Comparison of ENCODE assay signal across 1 fruit fly cellular context in genomic region chr3L:18398264-18398735, dm6.
TF ChIP-seq lines count a peak whose summit lies in the region.

Gene rpr (minus strand): TSS chr3L:18398435.

TF ChIP-seq in whole organism, embryonic, 481 proteins besides CTCF, POLR2A, EP300 and RAD21 (continued from another document):
- TF ChIP-seq CG8765 (GFP tag; IDR thresholded peaks at IDR 0.05; lab: Robert Waterston, UW) = no peak
- TF ChIP-seq pros (GFP tag; optimal IDR thresholded peaks at IDR 0.05; lab: Kevin White, UChicago) = peak; percentile 88
- no peak for TF ChIP-seq CG2678 (tag; optimal IDR thresholded peaks at IDR 0.05; lab: Kevin White, UChicago)
- no peak for TF ChIP-seq CG12299 (tag; optimal IDR thresholded peaks at IDR 0.05; lab: Kevin White, UChicago)
- no peak for TF ChIP-seq CG11085 (GFP tag; IDR thresholded peaks at IDR 0.05; lab: Robert Waterston, UW)
- no peak for TF ChIP-seq CG43689 (GFP tag; IDR thresholded peaks at IDR 0.05; lab: Robert Waterston, UW)
- no peak for TF ChIP-seq CG17802 (tag; optimal IDR thresholded peaks at IDR 0.05; lab: Kevin White, UChicago)
- peak; percentile 30 for TF ChIP-seq NC2β (GFP tag; optimal IDR thresholded peaks at IDR 0.05; lab: Kevin White, UChicago)
- TF ChIP-seq CG7745 (tag; optimal IDR thresholded peaks at IDR 0.05; lab: Kevin White, UChicago) = peak; percentile 3
- TF ChIP-seq gcm (GFP tag; optimal IDR thresholded peaks at IDR 0.05; lab: Kevin White, UChicago) = peak; percentile 69
- no peak for TF ChIP-seq Myb (GFP tag; optimal IDR thresholded peaks at IDR 0.05; lab: Kevin White, UChicago)
- peak; percentile 37 for TF ChIP-seq CG8924 (tag; optimal IDR thresholded peaks at IDR 0.05; lab: Kevin White, UChicago)
- TF ChIP-seq psq (GFP tag; optimal IDR thresholded peaks at IDR 0.05; lab: Kevin White, UChicago) = peak; percentile 49
- TF ChIP-seq abd-A (tag; optimal IDR thresholded peaks at IDR 0.05; lab: Kevin White, UChicago) = peak; percentile 50
- peak; percentile 26 for TF ChIP-seq oc (tag; optimal IDR thresholded peaks at IDR 0.05; lab: Kevin White, UChicago)
- TF ChIP-seq CG12219 (GFP tag; optimal IDR thresholded peaks at IDR 0.05; lab: Kevin White, UChicago) = no peak
- no peak for TF ChIP-seq sc (optimal IDR thresholded peaks at IDR 0.05; lab: Kevin White, UChicago)
- no peak for TF ChIP-seq sc (GFP tag; optimal IDR thresholded peaks at IDR 0.05; lab: Kevin White, UChicago)
- TF ChIP-seq CG11398 (GFP tag; optimal IDR thresholded peaks at IDR 0.05; lab: Kevin White, UChicago) = peak; percentile 20
- peak; percentile 39 for TF ChIP-seq CG9727 (GFP tag; optimal IDR thresholded peaks at IDR 0.05; lab: Kevin White, UChicago)
- peak; percentile 43; the same call in 1 of the 3 replicates for TF ChIP-seq zen2 (GFP tag; IDR thresholded peaks at IDR 0.05; lab: Robert Waterston, UW; ENCODE audit: partially characterized antibody)
- TF ChIP-seq cg (GFP tag; optimal IDR thresholded peaks at IDR 0.05; lab: Kevin White, UChicago) = peak; percentile 44
- TF ChIP-seq CG10147 (GFP tag; optimal IDR thresholded peaks at IDR 0.05; lab: Kevin White, UChicago) = no peak
- TF ChIP-seq CoRest (tag; optimal IDR thresholded peaks at IDR 0.05; lab: Kevin White, UChicago) = peak; percentile 11
- TF ChIP-seq scrt (GFP tag; optimal IDR thresholded peaks at IDR 0.05; lab: Kevin White, UChicago) = peak; percentile 33
- TF ChIP-seq CG3163 (GFP tag; optimal IDR thresholded peaks at IDR 0.05; lab: Kevin White, UChicago) = peak; percentile 55
- TF ChIP-seq CG9609 (GFP tag; optimal IDR thresholded peaks at IDR 0.05; lab: Kevin White, UChicago) = no peak
- no peak for TF ChIP-seq bab2 (GFP tag; optimal IDR thresholded peaks at IDR 0.05; lab: Kevin White, UChicago)
- no peak for TF ChIP-seq Hr78 (GFP tag; optimal IDR thresholded peaks at IDR 0.05; lab: Kevin White, UChicago)
- TF ChIP-seq stwl (tag; optimal IDR thresholded peaks at IDR 0.05; lab: Kevin White, UChicago) = peak; percentile 26
- peak; percentile 81 for TF ChIP-seq kni (GFP tag; optimal IDR thresholded peaks at IDR 0.05; lab: Kevin White, UChicago)
- TF ChIP-seq caup (GFP tag; optimal IDR thresholded peaks at IDR 0.05; lab: Kevin White, UChicago; ENCODE audit: severe bottlenecking) = peak; percentile 25
- TF ChIP-seq sens (GFP tag; lab: Kevin White, UChicago) = peak; percentile 85
- peak; percentile 10 for TF ChIP-seq CG5180 (GFP tag; optimal IDR thresholded peaks at IDR 0.05; lab: Kevin White, UChicago)
- TF ChIP-seq D (optimal IDR thresholded peaks at IDR 0.05; lab: Kevin White, UChicago) = peak; percentile 50
- TF ChIP-seq D (GFP tag; optimal IDR thresholded peaks at IDR 0.05; lab: Kevin White, UChicago) = no peak
- no peak for TF ChIP-seq sob (GFP tag; IDR thresholded peaks at IDR 0.05; lab: Robert Waterston, UW)
- no peak for TF ChIP-seq Stat92E (GFP tag; optimal IDR thresholded peaks at IDR 0.05; lab: Kevin White, UChicago)
- TF ChIP-seq gsb-n (tag; optimal IDR thresholded peaks at IDR 0.05; lab: Kevin White, UChicago) = peak; percentile 39
- TF ChIP-seq CG31441 (GFP tag; IDR thresholded peaks at IDR 0.05; lab: Robert Waterston, UW) = peak; percentile 14; the same call in 1 of the 2 replicates
- TF ChIP-seq trem (tag; optimal IDR thresholded peaks at IDR 0.05; lab: Kevin White, UChicago) = peak; percentile 13
- TF ChIP-seq CG34224 (GFP tag; IDR thresholded peaks at IDR 0.05; lab: Robert Waterston, UW; ENCODE audit: partially characterized antibody) = peak; percentile 56; the same call in 2 of the 3 replicates
- TF ChIP-seq chinmo (GFP tag; IDR thresholded peaks at IDR 0.05; lab: Robert Waterston, UW; ENCODE audit: partially characterized antibody) = peak; percentile 69; the same call in 1 of the 4 replicates
- peak; percentile 91 to 97 for TF ChIP-seq Trl (optimal IDR thresholded peaks at IDR 0.05; lab: Kevin White, UChicago)
- peak; percentile 65 for TF ChIP-seq Trl (GFP tag; optimal IDR thresholded peaks at IDR 0.05; lab: Kevin White, UChicago)
- TF ChIP-seq nerfin-1 (tag; optimal IDR thresholded peaks at IDR 0.05; lab: Kevin White, UChicago) = peak; percentile 80
- peak; percentile 88 for TF ChIP-seq yki (optimal IDR thresholded peaks at IDR 0.05; lab: Kevin White, UChicago)
- no peak for TF ChIP-seq CG31365 (tag; optimal IDR thresholded peaks at IDR 0.05; lab: Kevin White, UChicago)
- TF ChIP-seq crol (GFP tag; IDR thresholded peaks at IDR 0.05; lab: Robert Waterston, UW) = peak; percentile 63
- peak; percentile 66 for TF ChIP-seq chm (GFP tag; IDR thresholded peaks at IDR 0.05; lab: Robert Waterston, UW)
- TF ChIP-seq Awh (GFP tag; IDR thresholded peaks at IDR 0.05; lab: Robert Waterston, UW) = no peak
- TF ChIP-seq seq (GFP tag; IDR thresholded peaks at IDR 0.05; lab: Robert Waterston, UW) = peak; percentile 74
- peak; percentile 5 for TF ChIP-seq tap (tag; optimal IDR thresholded peaks at IDR 0.05; lab: Kevin White, UChicago)
- TF ChIP-seq CG10209 (GFP tag; optimal IDR thresholded peaks at IDR 0.05; lab: Kevin White, UChicago) = no peak
- TF ChIP-seq BtbVII (GFP tag; optimal IDR thresholded peaks at IDR 0.05; lab: Kevin White, UChicago) = peak; percentile 6
- peak; percentile 67; the same call in 2 of the 3 replicates for TF ChIP-seq Opbp (GFP tag; IDR thresholded peaks at IDR 0.05; lab: Robert Waterston, UW; ENCODE audit: partially characterized antibody)
- TF ChIP-seq bbx (GFP tag; IDR thresholded peaks at IDR 0.05; lab: Robert Waterston, UW; ENCODE audit: partially characterized antibody) = peak; percentile 61; the same call in 1 of the 2 replicates
